Worm (Caenorhabditis elegans) whole organism, L4 larva: ENCODE measurements around the gene F22F4.4.
A peak's percentile ranks its signal among the peaks of the same experiment; 100 is the strongest.

Experiments
- F26F4.8 ChIP-seq: fragments of 200-800 bp; sonication (Bioruptor generic); conservative IDR thresholded peaks from 2 replicates; pipeline ENCODE4 v1.3.6; 2022; ENCODE audit warnings: missing genetic modification characterization, missing compliant biosample characterization
- F44E2.7 ChIP-seq: fragments of 200-800 bp; sonication (Bioruptor generic); IDR thresholded peaks from 2 replicates; pipeline ENCODE4 v2.1.2; 2022; ENCODE audit warnings: missing genetic modification characterization, missing compliant biosample characterization
- F49E8.2 ChIP-seq: sonication (generic microtip); optimal IDR thresholded peaks from 2 replicates; lab custom pipeline; 2016; ENCODE audit warnings: missing compliant biosample characterization, mild to moderate bottlenecking, missing genetic modification characterization, borderline replicate concordance
- T20F7.1 ChIP-seq: fragments of 200-800 bp; sonication (Bioruptor generic); optimal IDR thresholded peaks from 2 replicates; lab custom pipeline; 2018; ENCODE audit warnings: mild to moderate bottlenecking, missing genetic modification characterization, missing compliant biosample characterization
- T26A8.4 ChIP-seq: fragments of 200-800 bp; sonication (Bioruptor generic); IDR thresholded peaks from 2 replicates; pipeline ENCODE4 v1.3.6; 2022; ENCODE audit warnings: missing genetic modification characterization, missing compliant biosample characterization
- Y48G9A.11 ChIP-seq: fragments of 200-800 bp; sonication (Bioruptor generic); IDR thresholded peaks from 2 replicates; pipeline ENCODE4 v1.3.6; 2022; ENCODE audit warnings: missing genetic modification reagents, missing genetic modification characterization, missing compliant biosample characterization
- Y75B8A.6 ChIP-seq: fragments of 200-800 bp; sonication (Bioruptor generic); IDR thresholded peaks from 2 replicates; pipeline ENCODE4 v1.3.6; 2022; ENCODE audit warnings: missing genetic modification reagents, missing genetic modification characterization, missing compliant biosample characterization
- ZK546.5 ChIP-seq, 2 experiments: sonication (generic microtip); optimal IDR thresholded peaks; 2 replicates each; lab custom pipeline; 2017; ENCODE audit warnings: missing biosample characterization in 2 of 2, missing genetic modification characterization in 2 of 2
- arid-1 ChIP-seq: fragments of 200-800 bp; sonication (Bioruptor generic); conservative IDR thresholded peaks from 2 replicates; pipeline ENCODE4 v1.3.6; 2022; ENCODE audit warnings: missing genetic modification reagents, missing genetic modification characterization, missing compliant biosample characterization
- ceh-28 ChIP-seq: fragments of 150-350 bp; optimal IDR thresholded peaks from 2 replicates; lab custom pipeline; 2014; ENCODE audit warnings: missing biosample characterization, missing genetic modification reagents, missing genetic modification characterization
- ceh-62 ChIP-seq: sonication (generic microtip); optimal IDR thresholded peaks from 2 replicates; lab custom pipeline; 2017; ENCODE audit warnings: missing biosample characterization, missing genetic modification characterization
- ceh-82 ChIP-seq: sonication (generic microtip); optimal IDR thresholded peaks from 2 replicates; lab custom pipeline; 2017; ENCODE audit warnings: missing biosample characterization, missing genetic modification characterization
- cey-2 ChIP-seq: sonication (generic microtip); optimal IDR thresholded peaks from 3 replicates; lab custom pipeline; 2017; ENCODE audit warnings: missing genetic modification characterization, mild to moderate bottlenecking, missing compliant biosample characterization, antibody characterized with exemption, borderline replicate concordance; ENCODE audit not compliant: insufficient read depth
- daf-16 ChIP-seq, 3 experiments: sonication (generic microtip); optimal IDR thresholded peaks; 2 replicates each; lab custom pipeline; 2016 to 2017; ENCODE audit warnings: missing genetic modification characterization in 3 of 3, missing genetic modification reagents in 3 of 3, mild to moderate bottlenecking in 2 of 3, missing compliant biosample characterization in 2 of 3, missing biosample characterization in 1 of 3, moderate library complexity in 1 of 3
- dmd-6 ChIP-seq: fragments of 200-800 bp; sonication (Bioruptor generic); IDR thresholded peaks from 2 replicates; pipeline ENCODE4 v1.3.6; 2022; ENCODE audit warnings: missing genetic modification reagents, missing genetic modification characterization, missing compliant biosample characterization
- dmd-8 ChIP-seq: fragments of 200-800 bp; sonication (Bioruptor generic); IDR thresholded peaks from 2 replicates; pipeline ENCODE4 v1.3.6; 2022; ENCODE audit warnings: missing genetic modification characterization, missing compliant biosample characterization
- fkh-10 ChIP-seq: fragments of 150-350 bp; optimal IDR thresholded peaks from 2 replicates; lab custom pipeline; 2014; ENCODE audit warnings: missing biosample characterization, missing genetic modification reagents, missing genetic modification characterization
- gei-8 ChIP-seq: fragments of 200-800 bp; sonication (Bioruptor generic); optimal IDR thresholded peaks from 2 replicates; lab custom pipeline; 2018; ENCODE audit warnings: mild to moderate bottlenecking, missing genetic modification characterization, missing compliant biosample characterization
- hif-1 ChIP-seq, 2 experiments: sonication (generic microtip); optimal IDR thresholded peaks; 2 replicates each; lab custom pipeline; 2016 to 2017; ENCODE audit warnings: missing compliant biosample characterization in 2 of 2, missing genetic modification characterization in 2 of 2, missing genetic modification reagents in 2 of 2, missing genotype in 2 of 2, mild to moderate bottlenecking in 1 of 2
- hlh-30 ChIP-seq: sonication (generic microtip); optimal IDR thresholded peaks from 2 replicates; lab custom pipeline; 2017; ENCODE audit warnings: antibody characterized with exemption, mild to moderate bottlenecking, missing genetic modification characterization, missing compliant biosample characterization; ENCODE audit not compliant: insufficient read depth
- jun-1 ChIP-seq: fragments of 150-350 bp; optimal IDR thresholded peaks from 2 replicates; lab custom pipeline; 2014; ENCODE audit warnings: missing biosample characterization, missing genetic modification reagents, missing genetic modification characterization
- lim-7 ChIP-seq: fragments of 200-800 bp; sonication (Bioruptor generic); IDR thresholded peaks from 2 replicates; pipeline ENCODE4 v1.3.6; 2022; ENCODE audit warnings: missing genetic modification characterization, missing compliant biosample characterization
- lin-1 ChIP-seq: fragments of 200-800 bp; sonication (Bioruptor generic); IDR thresholded peaks from 2 replicates; pipeline ENCODE4 v1.3.6; 2022; ENCODE audit warnings: missing genetic modification reagents, missing genetic modification characterization, missing compliant biosample characterization
- lin-13 ChIP-seq: fragments of 150-350 bp; optimal IDR thresholded peaks from 2 replicates; lab custom pipeline; 2014; ENCODE audit warnings: missing biosample characterization, missing genetic modification reagents, missing genetic modification characterization
- lin-29 ChIP-seq: fragments of 200-800 bp; sonication (Bioruptor generic); IDR thresholded peaks from 2 replicates; pipeline ENCODE4 v1.3.6; 2022; ENCODE audit warnings: missing genetic modification reagents, missing genetic modification characterization, missing compliant biosample characterization
- lin-39 ChIP-seq: fragments of 150-350 bp; optimal IDR thresholded peaks from 2 replicates; lab custom pipeline; 2014; ENCODE audit warnings: missing biosample characterization, missing genetic modification reagents, missing genetic modification characterization
- lsy-2 ChIP-seq, 2 experiments: fragments of 150-350 bp in 1 of 2; sonication (generic microtip) in 1 of 2; optimal IDR thresholded peaks; 2 replicates each; lab custom pipeline; 2014 to 2017; ENCODE audit warnings: missing biosample characterization in 2 of 2, missing genetic modification characterization in 2 of 2
- madf-9 ChIP-seq: fragments of 200-800 bp; sonication (Bioruptor generic); conservative IDR thresholded peaks from 2 replicates; pipeline ENCODE4 v1.3.6; 2022; ENCODE audit warnings: missing genetic modification reagents, missing genetic modification characterization, missing compliant biosample characterization
- mes-2 ChIP-seq: sonication (generic microtip); optimal IDR thresholded peaks from 2 replicates; lab custom pipeline; 2016; ENCODE audit warnings: missing genotype, mild to moderate bottlenecking, missing genetic modification characterization, missing compliant biosample characterization; ENCODE audit not compliant: poor library complexity, severe bottlenecking
- mxl-2 ChIP-seq: fragments of 200-800 bp; sonication (Bioruptor generic); conservative IDR thresholded peaks from 2 replicates; pipeline ENCODE4 v1.3.6; 2022; ENCODE audit warnings: missing genetic modification reagents, missing genetic modification characterization, missing compliant biosample characterization
- mxl-3 ChIP-seq: fragments of 200-800 bp; sonication (Bioruptor generic); optimal IDR thresholded peaks from 2 replicates; lab custom pipeline; 2018; ENCODE audit warnings: mild to moderate bottlenecking, missing genetic modification characterization, missing compliant biosample characterization
- nhr-237 ChIP-seq: sonication (generic microtip); optimal IDR thresholded peaks from 2 replicates; lab custom pipeline; 2017; ENCODE audit warnings: missing biosample characterization, missing genetic modification characterization
- nhr-25 ChIP-seq: sonication (generic microtip); optimal IDR thresholded peaks from 2 replicates; lab custom pipeline; 2017; ENCODE audit warnings: missing genetic modification characterization, mild to moderate bottlenecking, missing compliant biosample characterization, antibody characterized with exemption, moderate library complexity, borderline replicate concordance; ENCODE audit not compliant: insufficient read depth
- nhr-41 ChIP-seq: fragments of 200-800 bp; sonication (Bioruptor generic); IDR thresholded peaks from 2 replicates; pipeline ENCODE4 v1.3.6; 2022; ENCODE audit warnings: missing genetic modification reagents, missing genetic modification characterization, missing compliant biosample characterization
- nhr-6 ChIP-seq: fragments of 150-350 bp; optimal IDR thresholded peaks from 2 replicates; lab custom pipeline; 2014; ENCODE audit warnings: missing biosample characterization, missing genetic modification characterization
- nhr-76 ChIP-seq: fragments of 150-350 bp; optimal IDR thresholded peaks from 2 replicates; lab custom pipeline; 2014; ENCODE audit warnings: missing biosample characterization, missing genetic modification characterization
- nhr-77 ChIP-seq: fragments of 150-350 bp; optimal IDR thresholded peaks from 2 replicates; lab custom pipeline; 2014; ENCODE audit warnings: missing biosample characterization, missing genetic modification characterization
- php-3 ChIP-seq: fragments of 200-800 bp; sonication (Bioruptor generic); IDR thresholded peaks from 2 replicates; pipeline ENCODE4 v1.3.6; 2022; ENCODE audit warnings: missing genetic modification reagents, missing genetic modification characterization, missing compliant biosample characterization
- sdz-12 ChIP-seq: fragments of 200-800 bp; sonication (Bioruptor generic); optimal IDR thresholded peaks from 2 replicates; lab custom pipeline; 2018; ENCODE audit warnings: mild to moderate bottlenecking, missing genetic modification characterization, missing compliant biosample characterization
- set-16 ChIP-seq: fragments of 200-800 bp; sonication (Bioruptor generic); IDR thresholded peaks from 2 replicates; pipeline ENCODE4 v1.3.6; 2022; ENCODE audit warnings: missing genetic modification reagents, missing genetic modification characterization, missing compliant biosample characterization
- snpc-1.2 ChIP-seq: fragments of 200-800 bp; sonication (Bioruptor generic); IDR thresholded peaks from 2 replicates; pipeline ENCODE4 v1.3.6; 2022; ENCODE audit warnings: missing genetic modification reagents, missing genetic modification characterization, missing compliant biosample characterization
- spr-1 ChIP-seq: sonication (generic microtip); optimal IDR thresholded peaks from 2 replicates; lab custom pipeline; 2016; ENCODE audit warnings: mild to moderate bottlenecking, missing genetic modification characterization, missing compliant biosample characterization
- tag-97 ChIP-seq: fragments of 200-800 bp; sonication (Bioruptor generic); IDR thresholded peaks from 2 replicates; pipeline ENCODE4 v1.3.6; 2022; ENCODE audit warnings: missing genetic modification characterization, missing compliant biosample characterization
- tra-1 ChIP-seq: fragments of 200-800 bp; sonication (Bioruptor generic); IDR thresholded peaks from 2 replicates; pipeline ENCODE4 v1.3.6; 2022; ENCODE audit warnings: missing genetic modification reagents, missing genetic modification characterization, missing compliant biosample characterization
- unc-62 ChIP-seq, 3 experiments: fragments of 150-350 bp in 1 of 3; sonication (generic microtip); optimal IDR thresholded peaks in 2 of 3; peaks in 1 of 3; 1 replicate in 1 of 3; 2 replicates in 2 of 3; lab custom pipeline; 2014 to 2017; ENCODE audit warnings: missing biosample characterization in 3 of 3, missing genetic modification characterization in 3 of 3, missing genetic modification reagents in 3 of 3, missing genotype in 1 of 3
- zag-1 ChIP-seq: fragments of 150-350 bp; optimal IDR thresholded peaks from 2 replicates; lab custom pipeline; 2014; ENCODE audit warnings: missing biosample characterization, missing genetic modification characterization
- zfp-2 ChIP-seq: sonication (generic microtip); optimal IDR thresholded peaks from 2 replicates; lab custom pipeline; 2016; ENCODE audit warnings: mild to moderate bottlenecking, missing genetic modification characterization, missing compliant biosample characterization
- zfp-3 ChIP-seq: fragments of 200-800 bp; sonication (Bioruptor generic); conservative IDR thresholded peaks from 2 replicates; pipeline ENCODE4 v1.3.6; 2022; ENCODE audit warnings: missing genetic modification reagents, missing genetic modification characterization, missing compliant biosample characterization

F22F4.4 gene

ce11 chrX:5984581-5985039, 16.7 kb downstream of the F22F4.4 start, which contains the start of gene klp-13 (continued):
- TF ChIP-seq ceh-62 (tag; lab: Kevin White, UChicago) (no peak), mxl-3 (GFP tag; lab: Kevin White, UChicago) (peak; percentile 97), tra-1 (no peak), arid-1 (GFP tag; lab: Robert Waterston, UW) (no peak), hlh-30 (tag; lab: Kevin White, UChicago) (peak; percentile 96), jun-1 (tag; lab: Kevin White, UChicago) (peak; percentile 68), ceh-28 (tag; lab: Kevin White, UChicago) (no peak), nhr-41 (GFP tag; lab: Robert Waterston, UW) (no peak), Y75B8A.6 (GFP tag; lab: Robert Waterston, UW) (no peak), nhr-237 (no peak), lin-29 (no peak), Y48G9A.11 (GFP tag; lab: Robert Waterston, UW) (no peak), nhr-77 (peak; percentile 58), mxl-2 (GFP tag; lab: Robert Waterston, UW) (no peak), set-16 (GFP tag; lab: Robert Waterston, UW) (peak; percentile 86), php-3 (GFP tag; lab: Robert Waterston, UW) (no peak), cey-2 (peak; percentile 9), sdz-12 (GFP tag; lab: Kevin White, UChicago) (no peak), hif-1 (tag; optimal IDR thresholded peaks at IDR 0.05; lab: Kevin White, UChicago) (peak in 1 of 2 experiments; percentile 86), lsy-2 (tag; optimal IDR thresholded peaks at IDR 0.05; lab: Kevin White, UChicago) (peak; percentile 7 to 87), snpc-1.2 (GFP tag; lab: Robert Waterston, UW) (no peak), unc-62 (GFP tag; optimal IDR thresholded peaks at IDR 0.05 in 1 of 2; lab: Kevin White, UChicago) (peak in 1 of 2 experiments; percentile 84), unc-62 (tag; optimal IDR thresholded peaks at IDR 0.05; lab: Kevin White, UChicago) (no peak), dmd-6 (GFP tag; lab: Robert Waterston, UW) (peak; percentile 81), nhr-25 (tag; lab: Kevin White, UChicago) (peak; percentile 14), fkh-10 (GFP tag; lab: Kevin White, UChicago) (peak; percentile 93), F44E2.7 (GFP tag; lab: Robert Waterston, UW) (no peak), mes-2 (tag; lab: Kevin White, UChicago) (peak; percentile 84), nhr-6 (tag; lab: Kevin White, UChicago) (peak; percentile 84), daf-16 (GFP tag; optimal IDR thresholded peaks at IDR 0.05; lab: Kevin White, UChicago) (no peak), daf-16 (tag; optimal IDR thresholded peaks at IDR 0.05; lab: Kevin White, UChicago) (peak; percentile 85), T20F7.1 (GFP tag; lab: Kevin White, UChicago) (no peak), lin-1 (0 out of 2 replicates have a peak, but pooled peaks have one; percentile 27), ceh-82 (tag; lab: Kevin White, UChicago) (no peak), spr-1 (tag; lab: Kevin White, UChicago) (no peak), lin-39 (tag; lab: Kevin White, UChicago) (no peak), madf-9 (GFP tag; lab: Robert Waterston, UW) (peak; percentile 68; the same call in 1 of the 2 replicates), zfp-3 (GFP tag; lab: Robert Waterston, UW) (no peak), dmd-8 (GFP tag; lab: Robert Waterston, UW) (no peak), F49E8.2 (tag; lab: Kevin White, UChicago) (no peak), gei-8 (GFP tag; lab: Kevin White, UChicago) (no peak), lin-13 (GFP tag; lab: Kevin White, UChicago) (peak; percentile 85), tag-97 (GFP tag; lab: Robert Waterston, UW) (no peak), ZK546.5 (tag; optimal IDR thresholded peaks at IDR 0.05; lab: Kevin White, UChicago) (peak in 1 of 2 experiments; percentile 86), zag-1 (tag; lab: Kevin White, UChicago) (peak; percentile 2), zfp-2 (tag; lab: Kevin White, UChicago) (peak; percentile 60), F26F4.8 (GFP tag; lab: Robert Waterston, UW) (0 out of 2 replicates have a peak, but pooled peaks have one; percentile 37), lim-7 (no peak), nhr-76 (tag; lab: Kevin White, UChicago) (no peak), T26A8.4 (peak; percentile 56; the same call in 1 of the 2 replicates)
